Fruit fly (Drosophila melanogaster): ENCODE data around the gene Cds.

Gene Cds

dm6 chr3L:8177795-8178564, 50.4 kb downstream of the Cds start, which contains the start of gene Nmt (continued):
- TF ChIP-seq pros (GFP tag; optimal IDR thresholded peaks at IDR 0.05) (no peak), chn (GFP tag; optimal IDR thresholded peaks at IDR 0.05) (no peak), NFAT (GFP tag; IDR thresholded peaks at IDR 0.05) (no peak), CG8089 (GFP tag; optimal IDR thresholded peaks at IDR 0.05) (no peak), CG13775 (GFP tag; optimal IDR thresholded peaks at IDR 0.05) (peak; percentile 7), CG17328 (GFP tag; IDR thresholded peaks at IDR 0.05) (peak; percentile 29; the same call in 1 of the 2 replicates), Lhr (GFP tag; optimal IDR thresholded peaks at IDR 0.05) (no peak), tx (GFP tag; optimal IDR thresholded peaks at IDR 0.05) (no peak), run (tag; optimal IDR thresholded peaks at IDR 0.05) (no peak), CG31224 (GFP tag; IDR thresholded peaks at IDR 0.05) (no peak), CG7357 (GFP tag; IDR thresholded peaks at IDR 0.05) (no peak), CG2129 (GFP tag; IDR thresholded peaks at IDR 0.05; ENCODE audit: partially characterized antibody) (peak; percentile 59), CG6854 (GFP tag; optimal IDR thresholded peaks at IDR 0.05) (no peak), ap (GFP tag; IDR thresholded peaks at IDR 0.05) (no peak), phol (tag; optimal IDR thresholded peaks at IDR 0.05) (peak; percentile 10), CG4424 (GFP tag; optimal IDR thresholded peaks at IDR 0.05) (peak; percentile 27), CG12659 (GFP tag; optimal IDR thresholded peaks at IDR 0.05) (peak; percentile 6), wdn (GFP tag; IDR thresholded peaks at IDR 0.05) (no peak), NC2α (GFP tag; optimal IDR thresholded peaks at IDR 0.05) (no peak), MTF-1 (GFP tag; optimal IDR thresholded peaks at IDR 0.05; ENCODE audit: borderline replicate concordance) (no peak), sug (tag; optimal IDR thresholded peaks at IDR 0.05) (no peak), CG14965 (GFP tag; optimal IDR thresholded peaks at IDR 0.05; ENCODE audit: borderline replicate concordance) (no peak), hbn (GFP tag; IDR thresholded peaks at IDR 0.05; ENCODE audit: partially characterized antibody) (peak; percentile 86), odd (GFP tag; optimal IDR thresholded peaks at IDR 0.05) (no peak), CG30020 (tag; optimal IDR thresholded peaks at IDR 0.05) (no peak), CG9876 (GFP tag; optimal IDR thresholded peaks at IDR 0.05) (no peak), CG31441 (GFP tag; IDR thresholded peaks at IDR 0.05) (no peak), Lpt (GFP tag; optimal IDR thresholded peaks at IDR 0.05) (no peak), prd (optimal IDR thresholded peaks at IDR 0.05) (no peak), prd (GFP tag; IDR thresholded peaks at IDR 0.05) (peak; percentile 51; the same call in 1 of the 3 replicates), emc (GFP tag; optimal IDR thresholded peaks at IDR 0.05) (no peak), CG5180 (GFP tag; optimal IDR thresholded peaks at IDR 0.05) (no peak), Nf-YA (GFP tag; IDR thresholded peaks at IDR 0.05) (no peak), D19A (tag; optimal IDR thresholded peaks at IDR 0.05) (no peak), tio (GFP tag; optimal IDR thresholded peaks at IDR 0.05) (no peak), B-H1 (GFP tag; IDR thresholded peaks at IDR 0.05) (peak; percentile 13; the same call in 1 of the 3 replicates), PHDP (tag; optimal IDR thresholded peaks at IDR 0.05) (no peak), maf-S (GFP tag; optimal IDR thresholded peaks at IDR 0.05) (no peak), bbx (GFP tag; IDR thresholded peaks at IDR 0.05; ENCODE audit: partially characterized antibody) (peak; percentile 82), CG9727 (GFP tag; optimal IDR thresholded peaks at IDR 0.05) (peak; percentile 12), Bgb (GFP tag; IDR thresholded peaks at IDR 0.05; ENCODE audit: partially characterized antibody) (peak; percentile 80), CG2712 (tag; optimal IDR thresholded peaks at IDR 0.05) (no peak), Xrp1 (GFP tag; IDR thresholded peaks at IDR 0.05) (no peak), dati (GFP tag; IDR thresholded peaks at IDR 0.05) (no peak), CG17361 (GFP tag; IDR thresholded peaks at IDR 0.05) (no peak), CG13424 (tag; optimal IDR thresholded peaks at IDR 0.05) (peak; percentile 18), CG14050 (GFP tag; IDR thresholded peaks at IDR 0.05) (no peak), CG12391 (tag; optimal IDR thresholded peaks at IDR 0.05) (peak; percentile 22), MBD-R2 (GFP tag; IDR thresholded peaks at IDR 0.05) (peak; percentile 81), Dref (GFP tag; IDR thresholded peaks at IDR 0.05) (peak; percentile 75)
